Fruit fly (Drosophila melanogaster) whole organism, pupa: ENCODE measurements around the gene CG18557.

Source experiments
- CG10348 ChIP-seq: fragments of 200-800 bp; sonication (Bioruptor generic); IDR thresholded peaks from 2 replicates; pipeline ENCODE4 v1.3.6; 2022; ENCODE audit warnings: missing biosample characterization, missing genetic modification characterization
- CG14655 ChIP-seq: fragments of 200-800 bp; sonication (Bioruptor generic); optimal IDR thresholded peaks from 3 replicates; lab custom pipeline; 2017; ENCODE audit warnings: mild to moderate bottlenecking, missing biosample characterization, missing genetic modification reagents, missing genetic modification characterization
- CG15710 ChIP-seq: fragments of 200-800 bp; sonication (Bioruptor generic); optimal IDR thresholded peaks from 2 replicates; lab custom pipeline; 2018; ENCODE audit warnings: missing biosample characterization, mild to moderate bottlenecking, missing genetic modification characterization, moderate library complexity
- CG17806 ChIP-seq: fragments of 200-800 bp; sonication (Bioruptor generic); optimal IDR thresholded peaks from 2 replicates; lab custom pipeline; 2018; ENCODE audit warnings: missing biosample characterization, mild to moderate bottlenecking, missing genetic modification characterization, moderate library complexity
- CG32121 ChIP-seq: fragments of 200-800 bp; sonication (Bioruptor generic); IDR thresholded peaks from 2 replicates; pipeline ENCODE4 v1.3.6; 2022; ENCODE audit warnings: missing biosample characterization, missing genetic modification characterization
- CG4496 ChIP-seq: fragments of 200-800 bp; sonication (Bioruptor generic); IDR thresholded peaks from 3 replicates; pipeline ENCODE4 v1.3.6; 2022; ENCODE audit warnings: missing biosample characterization, missing genetic modification characterization
- CG8301 ChIP-seq: fragments of 200-800 bp; sonication (Bioruptor generic); optimal IDR thresholded peaks from 2 replicates; lab custom pipeline; 2018; ENCODE audit warnings: missing biosample characterization, mild to moderate bottlenecking, missing genetic modification characterization
- D1 ChIP-seq: fragments of 200-800 bp; sonication (Bioruptor generic); optimal IDR thresholded peaks from 2 replicates; lab custom pipeline; 2018; ENCODE audit warnings: missing biosample characterization, mild to moderate bottlenecking, missing genetic modification characterization, moderate library complexity
- EcR ChIP-seq: fragments of 200-800 bp; sonication (Bioruptor generic); optimal IDR thresholded peaks from 3 replicates; lab custom pipeline; 2019; ENCODE audit warnings: missing biosample characterization, missing genetic modification characterization, mild to moderate bottlenecking, moderate library complexity, missing genetic modification reagents
- Pif1A ChIP-seq: fragments of 200-800 bp; sonication (Bioruptor generic); optimal IDR thresholded peaks from 3 replicates; lab custom pipeline; 2016; ENCODE audit warnings: missing biosample characterization, missing genetic modification characterization
- Pif1B ChIP-seq: fragments of 200-800 bp; sonication (Bioruptor generic); optimal IDR thresholded peaks from 3 replicates; lab custom pipeline; 2016; ENCODE audit warnings: missing biosample characterization, missing genetic modification characterization
- rn ChIP-seq: fragments of 200-800 bp; sonication (Bioruptor generic); IDR thresholded peaks from 2 replicates; pipeline ENCODE4 v1.3.6; 2022; ENCODE audit warnings: missing biosample characterization, missing genetic modification characterization

- no peak; the same call in 1 of the 3 replicates for TF ChIP-seq CG4496
- peak; percentile 95 for TF ChIP-seq CG15710
- peak; percentile 67 for TF ChIP-seq rn (GFP tag; lab: Robert Waterston, UW)
- peak; percentile 88 for TF ChIP-seq Pif1A
- TF ChIP-seq D1 (tag; lab: Kevin White, UChicago), result peak; percentile 96
- peak; percentile 54 for TF ChIP-seq CG10348 (GFP tag; lab: Robert Waterston, UW)
- peak; percentile 98 for TF ChIP-seq CG14655 (GFP tag; lab: Kevin White, UChicago)
- TF ChIP-seq EcR, result no peak
- peak; percentile 84 for TF ChIP-seq CG32121 (GFP tag; lab: Robert Waterston, UW)
- peak; percentile 95 for TF ChIP-seq CG8301 (tag; lab: Kevin White, UChicago)
- TF ChIP-seq Pif1B, result peak; percentile 90
- TF ChIP-seq CG17806 (tag; lab: Kevin White, UChicago), result peak; percentile 90
Observed at dm6 chr2L:2830341-2830800, 15.2 kb downstream of the CG18557 start.
